Worm (Caenorhabditis elegans): ENCODE measurements around the gene C15F1.8.

- TF ChIP-seq lsy-2 (tag; optimal IDR thresholded peaks at IDR 0.05): peak in 1 of 2 experiments; percentile 12
- no peak for TF ChIP-seq F26F4.8 (GFP tag; conservative IDR thresholded peaks at IDR 0.05)
- TF ChIP-seq F49E8.2 (tag; optimal IDR thresholded peaks at IDR 0.05; ENCODE audit: borderline replicate concordance): no peak
- no peak for TF ChIP-seq skn-1 (tag; optimal IDR thresholded peaks at IDR 0.05)
These were observed 22.4 kb downstream of the C15F1.8 start for ce11 chrII:6955084-6955697.
